Fruit fly (Drosophila melanogaster) whole organism, embryonic: ENCODE measurements around the gene Adck5.
A peak's percentile ranks its signal among the peaks of the same experiment; 100 is the strongest.

Experiments used
- Asciz ChIP-seq: fragments of 200-800 bp; sonication (Bioruptor generic); optimal IDR thresholded peaks from 2 replicates; lab custom pipeline; 2017; ENCODE audit warnings: missing biosample characterization, mild to moderate bottlenecking, missing genetic modification characterization, missing genetic modification reagents
- B-H1 ChIP-seq: fragments of 200-800 bp; sonication (Bioruptor generic); IDR thresholded peaks from 3 replicates; pipeline ENCODE4 v1.3.6; 2022; ENCODE audit warnings: missing biosample characterization, missing genetic modification characterization
- Blimp-1 ChIP-seq: fragments of 200-800 bp; sonication (Bioruptor generic); optimal IDR thresholded peaks from 3 replicates; lab custom pipeline; 2018; ENCODE audit warnings: missing biosample characterization, missing genetic modification characterization, mild to moderate bottlenecking, moderate library complexity, missing genetic modification reagents
- CG10959 ChIP-seq: fragments of 200-800 bp; sonication (Bioruptor generic); IDR thresholded peaks from 2 replicates; pipeline ENCODE4 v1.3.6; 2022; ENCODE audit warnings: missing biosample characterization, missing genetic modification characterization
- CG10979 ChIP-seq: fragments of 200-800 bp; sonication (Bioruptor generic); optimal IDR thresholded peaks from 2 replicates; lab custom pipeline; 2018; ENCODE audit warnings: missing biosample characterization, mild to moderate bottlenecking, missing genetic modification characterization, moderate library complexity
- CG11093 ChIP-seq: fragments of 200-800 bp; sonication (Bioruptor generic); IDR thresholded peaks from 3 replicates; pipeline ENCODE4 v1.3.6; 2022; ENCODE audit warnings: missing biosample characterization, missing genetic modification characterization
- CG12071 ChIP-seq: fragments of 200-800 bp; sonication (Bioruptor generic); optimal IDR thresholded peaks from 3 replicates; lab custom pipeline; 2018; ENCODE audit warnings: missing biosample characterization, mild to moderate bottlenecking, missing genetic modification characterization
- CG12769 ChIP-seq: fragments of 200-800 bp; sonication (Bioruptor generic); optimal IDR thresholded peaks from 2 replicates; lab custom pipeline; 2019; ENCODE audit warnings: missing biosample characterization, mild to moderate bottlenecking, missing genetic modification characterization, moderate library complexity
- CG13287 ChIP-seq: fragments of 200-800 bp; sonication (Bioruptor generic); IDR thresholded peaks from 2 replicates; pipeline ENCODE4 v1.3.6; 2022; ENCODE audit warnings: missing biosample characterization, missing genetic modification characterization; ENCODE audit not compliant: partially characterized antibody
- CG15269 ChIP-seq: fragments of 200-800 bp; sonication (Bioruptor generic); optimal IDR thresholded peaks from 2 replicates; lab custom pipeline; 2018; ENCODE audit warnings: missing biosample characterization, mild to moderate bottlenecking, missing genetic modification characterization, moderate library complexity
- CG16815 ChIP-seq: fragments of 200-800 bp; sonication (Bioruptor generic); optimal IDR thresholded peaks from 3 replicates; lab custom pipeline; 2017; ENCODE audit warnings: missing biosample characterization, mild to moderate bottlenecking, missing genetic modification characterization
- CG17385 ChIP-seq: fragments of 200-800 bp; sonication (Bioruptor generic); optimal IDR thresholded peaks from 3 replicates; lab custom pipeline; 2018; ENCODE audit warnings: missing biosample characterization, mild to moderate bottlenecking, missing genetic modification characterization
- CG18599 ChIP-seq: fragments of 200-800 bp; sonication (Bioruptor generic); optimal IDR thresholded peaks from 3 replicates; lab custom pipeline; 2017; ENCODE audit warnings: missing biosample characterization, missing genetic modification characterization, mild to moderate bottlenecking, moderate library complexity, missing genetic modification reagents
- CG2678 ChIP-seq: fragments of 200-800 bp; sonication (Bioruptor generic); optimal IDR thresholded peaks from 3 replicates; lab custom pipeline; 2019; ENCODE audit warnings: missing biosample characterization, mild to moderate bottlenecking, missing genetic modification characterization, moderate library complexity
- CG3065 ChIP-seq: fragments of 200-800 bp; sonication (Bioruptor generic); optimal IDR thresholded peaks from 2 replicates; lab custom pipeline; 2016; ENCODE audit warnings: missing biosample characterization, missing genetic modification characterization
- CG4282 ChIP-seq: fragments of 200-800 bp; sonication (Bioruptor generic); optimal IDR thresholded peaks from 2 replicates; lab custom pipeline; 2016; ENCODE audit warnings: missing biosample characterization, missing genetic modification characterization
- CG6175 ChIP-seq: fragments of 200-800 bp; sonication (Bioruptor generic); IDR thresholded peaks from 3 replicates; pipeline ENCODE4 v1.3.6; 2022; ENCODE audit warnings: missing biosample characterization, missing genetic modification characterization
- CG9797 ChIP-seq: fragments of 200-800 bp; sonication (Bioruptor generic); optimal IDR thresholded peaks from 3 replicates; lab custom pipeline; 2018; ENCODE audit warnings: missing biosample characterization, mild to moderate bottlenecking, missing genetic modification characterization
- Chrac-16 ChIP-seq: fragments of 200-800 bp; sonication (Bioruptor generic); optimal IDR thresholded peaks from 3 replicates; lab custom pipeline; 2016; ENCODE audit warnings: missing biosample characterization, missing genetic modification characterization
- Dfd ChIP-seq, 2 experiments: fragments of >200 bp; optimal IDR thresholded peaks; 2 replicates each; lab custom pipeline; 2017; ENCODE audit warnings: missing biosample characterization in 2 of 2, missing genetic modification characterization in 2 of 2
- Drgx ChIP-seq: fragments of 200-800 bp; sonication (Bioruptor generic); IDR thresholded peaks from 2 replicates; pipeline ENCODE4 v1.3.6; 2022; ENCODE audit warnings: missing biosample characterization, missing genetic modification characterization
- Ets97D ChIP-seq: fragments of 200-800 bp; sonication (Bioruptor generic); optimal IDR thresholded peaks from 3 replicates; lab custom pipeline; 2016; ENCODE audit warnings: missing biosample characterization, missing genetic modification characterization
- Fer1 ChIP-seq: fragments of 200-800 bp; sonication (Bioruptor generic); optimal IDR thresholded peaks from 2 replicates; lab custom pipeline; 2017; ENCODE audit warnings: missing biosample characterization, mild to moderate bottlenecking, missing genetic modification characterization
- HLH4C ChIP-seq: fragments of 200-800 bp; sonication (Bioruptor generic); IDR thresholded peaks from 3 replicates; pipeline ENCODE4 v1.3.6; 2022; ENCODE audit warnings: missing biosample characterization, missing genetic modification characterization; ENCODE audit not compliant: partially characterized antibody
- HmgZ ChIP-seq: fragments of 200-800 bp; sonication (Bioruptor generic); optimal IDR thresholded peaks from 2 replicates; lab custom pipeline; 2018; ENCODE audit warnings: missing biosample characterization, mild to moderate bottlenecking, missing genetic modification characterization
- Hr39 ChIP-seq: fragments of >200 bp; optimal IDR thresholded peaks from 2 replicates; lab custom pipeline; 2017
- Lhr ChIP-seq: fragments of 200-800 bp; sonication (Bioruptor generic); optimal IDR thresholded peaks from 3 replicates; lab custom pipeline; 2017; ENCODE audit warnings: mild to moderate bottlenecking, missing biosample characterization, missing genetic modification reagents, missing genetic modification characterization
- Lim3 ChIP-seq: fragments of 200-800 bp; sonication (Bioruptor generic); IDR thresholded peaks from 2 replicates; pipeline ENCODE4 v1.3.6; 2022; ENCODE audit warnings: missing biosample characterization, missing genetic modification characterization
- MESR4 ChIP-seq: fragments of 200-800 bp; sonication (Bioruptor generic); optimal IDR thresholded peaks from 2 replicates; lab custom pipeline; 2018; ENCODE audit warnings: missing biosample characterization, mild to moderate bottlenecking, missing genetic modification characterization, moderate library complexity
- Med ChIP-seq: fragments of 200-800 bp; sonication (Bioruptor generic); peaks from one replicate; lab custom pipeline; 2016; ENCODE audit warnings: missing biosample characterization, missing genetic modification characterization, mild to moderate bottlenecking, inconsistent platforms, moderate library complexity
- Mrtf ChIP-seq: fragments of 200-800 bp; sonication (Bioruptor generic); IDR thresholded peaks from 3 replicates; pipeline ENCODE4 v1.3.6; 2022; ENCODE audit warnings: missing biosample characterization, missing genetic modification characterization
- Oaz ChIP-seq: fragments of 200-800 bp; sonication (Bioruptor generic); IDR thresholded peaks from 2 replicates; pipeline ENCODE4 v1.3.6; 2022; ENCODE audit warnings: missing biosample characterization, missing genetic modification characterization
- Ravus ChIP-seq: fragments of 200-800 bp; sonication (Bioruptor generic); IDR thresholded peaks from 2 replicates; pipeline ENCODE4 v1.3.6; 2022; ENCODE audit warnings: missing biosample characterization, missing genetic modification characterization
- Rx ChIP-seq: fragments of 200-800 bp; sonication (Bioruptor generic); IDR thresholded peaks from 2 replicates; pipeline ENCODE4 v1.3.6; 2022; ENCODE audit warnings: missing biosample characterization, missing genetic modification characterization
- Vsx1 ChIP-seq: fragments of 200-800 bp; sonication (Bioruptor generic); optimal IDR thresholded peaks from 2 replicates; lab custom pipeline; 2017; ENCODE audit warnings: missing biosample characterization, mild to moderate bottlenecking, missing genetic modification characterization, missing genetic modification reagents
- ac ChIP-seq: fragments of 200-800 bp; sonication (Bioruptor generic); optimal IDR thresholded peaks from 3 replicates; lab custom pipeline; 2017; ENCODE audit warnings: missing biosample characterization, mild to moderate bottlenecking, missing genetic modification characterization
- bigmax ChIP-seq: fragments of 200-800 bp; sonication (Bioruptor generic); optimal IDR thresholded peaks from 2 replicates; lab custom pipeline; 2018; ENCODE audit warnings: missing biosample characterization, mild to moderate bottlenecking, missing genetic modification characterization
- bowl ChIP-seq: fragments of 200-800 bp; sonication (Bioruptor generic); IDR thresholded peaks from 2 replicates; pipeline ENCODE4 v1.3.6; 2022; ENCODE audit warnings: missing biosample characterization, missing genetic modification characterization
- crol ChIP-seq: fragments of 200-800 bp; sonication (Bioruptor generic); IDR thresholded peaks from 2 replicates; pipeline ENCODE4 v1.3.6; 2022; ENCODE audit warnings: missing biosample characterization, missing genetic modification characterization
- danr ChIP-seq: fragments of 200-800 bp; sonication (Bioruptor generic); IDR thresholded peaks from 2 replicates; pipeline ENCODE4 v1.3.6; 2022; ENCODE audit warnings: missing biosample characterization, missing genetic modification characterization
- dysf ChIP-seq: fragments of 200-800 bp; sonication (Bioruptor generic); IDR thresholded peaks from 3 replicates; pipeline ENCODE4 v1.3.6; 2022; ENCODE audit warnings: missing biosample characterization, missing genetic modification characterization
- h ChIP-seq: fragments of >200 bp; optimal IDR thresholded peaks from 2 replicates; lab custom pipeline; 2017
- mirr ChIP-seq: fragments of 200-800 bp; sonication (Bioruptor generic); optimal IDR thresholded peaks from 3 replicates; lab custom pipeline; 2018; ENCODE audit warnings: missing biosample characterization, mild to moderate bottlenecking, missing genetic modification characterization
- nerfin-1 ChIP-seq: fragments of 200-800 bp; sonication (Bioruptor generic); optimal IDR thresholded peaks from 3 replicates; lab custom pipeline; 2019; ENCODE audit warnings: missing biosample characterization, mild to moderate bottlenecking, missing genetic modification characterization, moderate library complexity
- repo ChIP-seq: fragments of 200-800 bp; sonication (Bioruptor generic); optimal IDR thresholded peaks from 2 replicates; lab custom pipeline; 2016; ENCODE audit warnings: missing biosample characterization, missing genetic modification characterization
- salm ChIP-seq: fragments of 200-800 bp; sonication (Bioruptor generic); optimal IDR thresholded peaks from 2 replicates; lab custom pipeline; 2018; ENCODE audit warnings: missing biosample characterization, mild to moderate bottlenecking, missing genetic modification characterization
- schlank ChIP-seq: fragments of 200-800 bp; sonication (Bioruptor generic); optimal IDR thresholded peaks from 2 replicates; lab custom pipeline; 2018; ENCODE audit warnings: missing biosample characterization, mild to moderate bottlenecking, missing genetic modification characterization
- sug ChIP-seq: fragments of 200-800 bp; optimal IDR thresholded peaks from 2 replicates; lab custom pipeline; 2019; ENCODE audit warnings: missing biosample characterization, mild to moderate bottlenecking, missing genetic modification characterization, moderate library complexity
- wek ChIP-seq: fragments of 200-800 bp; sonication (Bioruptor generic); optimal IDR thresholded peaks from 3 replicates; lab custom pipeline; 2018; ENCODE audit warnings: missing biosample characterization, mild to moderate bottlenecking, missing genetic modification characterization, moderate library complexity

Gene Adck5

dm6 chr3L:11183965-11184364 is 14.3 kb downstream of the Adck5 start:
- TF ChIP-seq MESR4 (GFP tag; lab: Kevin White, UChicago) (no peak), crol (peak; percentile 76), sug (tag; lab: Kevin White, UChicago) (peak; percentile 2), mirr (GFP tag; lab: Kevin White, UChicago) (peak; percentile 61), CG10979 (tag; lab: Kevin White, UChicago) (no peak), CG17385 (GFP tag; lab: Kevin White, UChicago) (no peak), CG4282 (no peak), Vsx1 (no peak), Mrtf (GFP tag; lab: Robert Waterston, UW) (0 out of 3 replicates have a peak, but pooled peaks have one; percentile 10)

DNA sequence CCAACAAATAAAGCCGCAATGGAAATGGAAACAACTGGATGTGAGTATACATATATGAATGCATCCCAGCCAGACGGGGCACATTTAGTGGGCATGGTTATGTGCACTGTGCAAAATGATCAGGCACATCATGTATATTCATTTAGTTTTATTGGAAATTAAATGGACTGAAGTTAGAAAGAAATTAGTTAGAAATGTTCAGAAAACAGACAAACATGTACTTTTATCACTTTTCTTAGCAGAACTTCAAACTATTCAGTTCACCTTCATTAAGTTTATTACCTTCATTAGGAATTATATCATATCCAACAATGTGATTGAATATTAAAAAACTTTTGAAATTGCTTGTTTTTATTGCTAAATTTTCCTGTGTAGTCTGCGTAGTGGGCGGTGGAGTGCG is 17.2 kb downstream of the Adck5 start:
- TF ChIP-seq repo (GFP tag; lab: Kevin White, UChicago): no peak
- TF ChIP-seq salm (tag; lab: Kevin White, UChicago): no peak
- no peak for TF ChIP-seq Ravus (GFP tag; lab: Robert Waterston, UW)
- TF ChIP-seq Chrac-16 (GFP tag; lab: Kevin White, UChicago): no peak

dm6 chr3L:11190022-11190421 is 20.4 kb downstream of the Adck5 start:
- no peak for TF ChIP-seq Oaz (GFP tag; lab: Robert Waterston, UW)
- TF ChIP-seq ac (GFP tag; lab: Kevin White, UChicago): no peak
- no peak for TF ChIP-seq Ets97D (GFP tag; lab: Kevin White, UChicago)
- no peak for TF ChIP-seq nerfin-1 (tag; lab: Kevin White, UChicago)
- TF ChIP-seq dysf: no peak
- TF ChIP-seq Drgx (GFP tag; lab: Robert Waterston, UW): no peak
- TF ChIP-seq Fer1: peak; percentile 31
- TF ChIP-seq Dfd (GFP tag; optimal IDR thresholded peaks at IDR 0.05; lab: Kevin White, UChicago): no peak
- TF ChIP-seq wek (GFP tag; lab: Kevin White, UChicago): no peak
- no peak for TF ChIP-seq bigmax (GFP tag; lab: Kevin White, UChicago)
- TF ChIP-seq CG16815 (GFP tag; lab: Kevin White, UChicago): no peak
- TF ChIP-seq Lhr: no peak
- no peak for TF ChIP-seq schlank (tag; lab: Kevin White, UChicago)
- no peak for TF ChIP-seq B-H1 (GFP tag; lab: Robert Waterston, UW)
- no peak for TF ChIP-seq crol
- no peak for TF ChIP-seq Rx
- no peak for TF ChIP-seq Hr39 (lab: Kevin White, UChicago)
- no peak for TF ChIP-seq CG13287 (GFP tag; lab: Robert Waterston, UW)
- peak; percentile 22 for TF ChIP-seq CG12071
- TF ChIP-seq CG10959 (GFP tag; lab: Robert Waterston, UW): no peak
- TF ChIP-seq danr (GFP tag; lab: Robert Waterston, UW): no peak
- TF ChIP-seq CG15269 (tag; lab: Kevin White, UChicago): no peak
- peak; percentile 26 for TF ChIP-seq CG12769
- no peak for TF ChIP-seq CG17385 (GFP tag; lab: Kevin White, UChicago)
- TF ChIP-seq Blimp-1 (GFP tag; lab: Kevin White, UChicago): no peak
- TF ChIP-seq CG3065 (GFP tag; lab: Kevin White, UChicago): no peak
- no peak for TF ChIP-seq CG6175 (GFP tag; lab: Robert Waterston, UW)
- TF ChIP-seq Lim3 (GFP tag; lab: Robert Waterston, UW): no peak
- TF ChIP-seq CG2678: peak; percentile 19
- TF ChIP-seq HmgZ (tag; lab: Kevin White, UChicago): no peak
- TF ChIP-seq bowl (GFP tag; lab: Robert Waterston, UW): no peak
- no peak for TF ChIP-seq Asciz
- TF ChIP-seq HLH4C (GFP tag; lab: Robert Waterston, UW): no peak
- no peak for TF ChIP-seq h (lab: Kevin White, UChicago)
- no peak for TF ChIP-seq CG11093 (GFP tag; lab: Robert Waterston, UW)
- TF ChIP-seq CG18599 (GFP tag; lab: Kevin White, UChicago): peak; percentile 12
- TF ChIP-seq CG9797 (GFP tag; lab: Kevin White, UChicago): no peak
- TF ChIP-seq Med (GFP tag; lab: Kevin White, UChicago): peak; percentile 55
